Worm (Caenorhabditis elegans) whole organism, dauer: ENCODE measurements around the gene npr-15.

Experiments
- unc-62 ChIP-seq: sonication (generic microtip); optimal IDR thresholded peaks from 2 replicates; lab custom pipeline; 2017; ENCODE audit warnings: missing biosample characterization, missing genetic modification reagents, missing genetic modification characterization

The npr-15 gene

DNA sequence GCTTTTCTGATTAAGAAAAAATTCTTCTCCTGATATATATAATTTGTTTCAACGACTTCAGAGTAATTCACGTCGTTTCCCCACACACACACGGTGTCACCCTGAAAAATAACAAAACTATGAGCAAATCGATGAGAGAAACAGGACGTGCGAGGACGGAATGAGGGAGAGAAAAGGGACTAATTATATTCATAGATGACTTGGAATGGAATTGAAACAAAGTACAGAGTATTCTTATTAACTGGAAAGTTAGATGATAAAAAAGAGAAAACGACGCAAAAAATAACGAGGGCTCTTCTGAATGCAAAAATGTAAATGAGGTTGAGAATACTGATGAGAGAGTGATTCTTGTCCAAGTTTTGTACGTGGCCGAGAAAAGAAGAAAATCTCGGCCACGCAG lies 24.1 kb downstream of the npr-15 start, which contains the start of gene C46F11.6:
C46F11.6 (minus strand) TSS at position 101 of the 400 bp plus-strand sequence.
- no peak for TF ChIP-seq unc-62 (GFP tag; lab: Kevin White, UChicago)

DNA sequence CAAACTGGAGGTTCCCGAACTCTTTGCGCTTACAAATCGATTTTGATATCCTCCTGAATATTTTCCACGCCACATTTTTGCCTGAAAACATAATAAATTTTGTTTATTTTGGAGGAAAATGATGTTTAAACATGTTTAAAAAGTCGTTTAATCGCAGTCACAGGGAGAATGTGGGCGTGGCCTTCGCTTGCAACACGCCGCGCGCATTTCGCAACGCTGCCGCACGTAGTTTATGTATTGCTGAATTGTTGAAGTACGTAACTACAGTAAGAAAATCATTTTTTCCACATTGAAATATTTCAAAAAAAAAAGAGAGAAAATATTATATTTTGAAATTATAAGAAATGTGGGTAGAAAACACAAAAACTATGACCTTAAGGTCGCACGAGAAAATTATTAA lies 30.2 kb downstream of the npr-15 start, which contains the start of gene C46F11.4:
C46F11.4 (minus strand) TSS at position 81 of the 400 bp plus-strand sequence.
- TF ChIP-seq unc-62 (GFP tag; lab: Kevin White, UChicago) = no peak

DNA sequence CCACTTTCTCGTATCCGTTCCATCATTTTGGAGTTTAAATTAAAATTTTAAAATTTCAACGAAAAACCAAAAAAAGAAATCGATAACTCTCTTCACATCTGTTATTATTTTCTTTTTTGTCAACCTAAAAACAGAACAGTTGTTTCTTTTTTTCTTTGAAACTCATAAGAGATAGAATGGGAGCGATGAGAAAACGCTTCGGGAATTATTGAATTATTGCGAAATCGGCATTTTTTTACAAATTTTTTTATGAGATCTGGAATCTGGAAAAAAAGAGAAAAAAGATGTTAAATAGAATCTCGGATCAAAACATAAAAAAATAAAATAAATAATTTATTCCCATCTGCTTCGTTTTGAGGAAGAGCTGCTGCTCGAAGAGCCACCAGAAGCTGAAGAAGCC lies 37.0 kb downstream of the npr-15 start, which contains the start of gene C46F11.5:
C46F11.5 (minus strand) TSS at position 128 of the 400 bp plus-strand sequence.
- no peak for TF ChIP-seq unc-62 (GFP tag; lab: Kevin White, UChicago)

DNA sequence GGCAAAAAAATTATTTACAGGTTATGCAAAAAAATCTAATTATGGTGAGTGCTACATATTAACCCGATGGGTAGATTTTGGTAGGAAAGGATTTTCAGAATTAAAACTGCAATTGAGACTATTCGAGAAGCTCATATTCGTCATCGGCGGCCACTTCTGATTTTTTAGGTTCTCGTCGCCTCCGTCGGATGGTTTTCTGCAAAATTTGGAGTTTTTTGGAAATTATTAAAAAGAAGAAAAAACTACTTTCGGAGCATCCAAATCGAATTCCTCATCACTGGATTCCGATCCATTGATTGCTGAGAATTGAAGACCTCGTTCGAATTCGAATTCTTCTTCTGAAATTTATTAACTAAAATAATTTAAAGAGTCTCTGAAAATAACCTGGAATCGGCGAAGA lies 41.5 kb downstream of the npr-15 start:
- no peak for TF ChIP-seq unc-62 (GFP tag; lab: Kevin White, UChicago)

DNA sequence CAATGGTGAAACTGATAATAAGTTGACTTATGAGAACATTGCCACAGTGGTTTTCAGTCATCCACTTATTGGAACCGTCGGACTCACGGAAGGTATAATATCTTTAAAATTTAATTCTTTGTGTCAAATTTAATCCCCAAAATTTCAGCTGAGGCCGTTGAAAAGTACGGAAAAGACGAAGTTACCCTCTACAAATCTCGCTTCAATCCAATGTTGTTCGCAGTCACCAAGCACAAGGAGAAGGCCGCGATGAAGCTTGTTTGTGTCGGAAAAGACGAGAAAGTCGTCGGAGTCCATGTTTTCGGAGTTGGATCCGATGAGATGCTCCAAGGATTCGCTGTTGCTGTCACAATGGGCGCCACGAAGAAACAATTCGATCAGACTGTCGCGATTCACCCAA lies 42.0 kb downstream of the npr-15 start:
- TF ChIP-seq unc-62 (GFP tag; lab: Kevin White, UChicago) = no peak

DNA sequence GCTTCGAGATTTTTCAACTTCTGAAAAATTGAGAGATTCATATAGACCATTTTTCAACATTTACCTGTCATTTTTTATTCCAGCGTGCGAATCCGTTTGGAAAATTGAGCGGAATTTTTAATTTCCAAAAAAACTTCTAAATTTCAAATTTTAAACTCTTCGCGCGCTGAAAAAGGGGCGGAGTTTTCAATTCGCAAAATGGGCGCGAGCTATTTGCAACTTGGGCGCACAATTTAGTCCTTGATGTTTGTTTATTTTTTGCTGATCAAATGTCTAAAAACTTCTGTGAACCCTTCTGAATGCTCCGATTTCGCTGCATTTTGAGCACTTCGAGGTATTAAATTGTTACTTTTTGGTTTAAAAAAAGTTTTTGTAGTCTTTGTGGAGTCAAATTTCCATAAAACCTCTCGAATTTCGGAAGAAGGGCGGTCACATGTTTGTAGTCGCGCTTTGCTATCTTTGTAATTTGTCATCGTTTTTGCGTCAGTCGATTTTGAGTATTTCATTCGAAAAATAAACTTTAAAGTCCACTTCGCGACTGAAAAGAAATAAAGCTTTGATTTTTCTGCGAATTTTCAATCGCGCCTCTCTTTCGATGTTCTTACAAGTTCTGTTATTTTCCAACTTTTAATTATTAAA lies 43.7 kb downstream of the npr-15 start, which contains the start of the genes madf-8 and gsr-1:
madf-8 (minus strand) TSS at position 156 of the 639 bp plus-strand sequence.
gsr-1 (plus strand) TSS at position 231 of the 639 bp plus-strand sequence.
- TF ChIP-seq unc-62 (GFP tag; lab: Kevin White, UChicago) = no peak

DNA sequence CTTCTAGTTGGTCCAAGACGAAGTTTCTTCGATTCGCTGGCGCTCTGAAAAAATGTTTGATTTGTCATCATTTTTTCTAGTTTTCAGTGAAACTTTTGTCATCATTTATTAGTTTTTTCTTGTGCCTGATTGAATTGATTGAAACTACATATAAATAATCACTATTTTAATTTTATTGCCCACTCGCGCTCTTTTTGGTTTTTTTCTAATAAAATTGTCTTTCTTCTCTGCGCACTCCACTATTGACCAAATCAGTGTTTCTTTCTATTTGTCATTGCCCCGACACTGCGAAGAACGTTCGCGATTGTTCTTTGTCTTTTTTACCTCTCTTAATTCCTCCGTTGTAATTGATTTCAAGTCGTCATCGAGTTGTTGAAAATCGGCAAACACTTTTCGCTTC lies 44.2 kb downstream of the npr-15 start:
- TF ChIP-seq unc-62 (GFP tag; lab: Kevin White, UChicago) = no peak

DNA sequence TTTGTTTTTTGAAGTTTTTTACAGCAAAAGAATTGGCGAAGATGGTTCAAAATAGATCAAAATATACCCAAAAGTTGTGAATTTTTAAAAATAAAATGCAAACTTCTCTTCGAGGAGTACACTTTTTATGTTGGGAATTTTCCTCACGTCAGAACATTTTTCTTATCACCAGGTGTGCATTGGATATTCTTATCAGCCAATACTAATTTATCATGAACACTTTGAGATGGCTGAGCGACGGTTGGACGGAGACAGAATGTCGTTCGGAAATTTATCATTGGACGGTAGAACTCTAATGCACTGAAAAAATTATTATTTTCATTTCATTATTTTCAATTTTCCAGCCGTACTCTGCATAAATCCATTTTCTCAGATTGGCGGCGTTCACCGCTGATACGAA lies 45.2 kb downstream of the npr-15 start:
- no peak for TF ChIP-seq unc-62 (GFP tag; lab: Kevin White, UChicago)

DNA sequence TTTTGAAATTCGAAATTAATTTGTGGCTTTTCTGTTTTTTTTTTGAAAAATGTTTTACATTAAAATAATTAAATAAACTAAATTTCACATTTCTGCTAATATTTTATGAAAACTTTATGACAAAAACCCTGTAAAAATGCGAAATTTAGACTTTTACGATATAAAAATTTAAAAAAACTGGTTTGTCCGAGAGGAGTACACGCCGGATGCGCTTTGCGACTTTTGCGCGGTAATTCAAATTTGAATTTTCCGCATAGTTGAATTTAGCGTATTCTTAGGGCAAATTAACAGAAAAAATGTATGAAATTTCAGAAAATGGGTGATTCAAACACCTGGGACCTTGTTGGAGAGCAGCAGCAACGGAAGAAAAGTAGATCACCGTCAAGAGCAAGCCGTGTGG lies 50.4 kb downstream of the npr-15 start, which contains the start of gene unc-93:
unc-93 (plus strand) TSS at position 301 of the 400 bp plus-strand sequence.
- TF ChIP-seq unc-62 (GFP tag; lab: Kevin White, UChicago) = no peak

DNA sequence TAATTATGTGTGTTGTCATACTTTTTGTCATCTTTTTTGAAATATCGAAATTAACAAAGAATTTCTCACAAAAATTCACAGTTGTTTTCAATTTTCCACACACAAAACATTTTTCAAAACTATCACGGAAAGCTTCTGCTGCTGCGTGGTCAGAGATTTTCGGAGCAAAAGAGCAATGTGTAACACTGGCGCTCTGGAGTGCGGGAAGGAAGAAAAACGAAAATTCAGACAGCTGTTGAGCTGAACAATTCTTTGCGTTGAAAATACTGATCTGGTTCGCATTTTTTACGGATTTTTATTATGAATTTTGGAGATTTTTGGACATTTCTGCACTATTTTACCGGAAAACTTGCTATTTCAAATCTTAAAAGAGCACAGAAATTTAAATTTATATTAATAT lies 50.9 kb downstream of the npr-15 start:
- no peak for TF ChIP-seq unc-62 (GFP tag; lab: Kevin White, UChicago)

DNA sequence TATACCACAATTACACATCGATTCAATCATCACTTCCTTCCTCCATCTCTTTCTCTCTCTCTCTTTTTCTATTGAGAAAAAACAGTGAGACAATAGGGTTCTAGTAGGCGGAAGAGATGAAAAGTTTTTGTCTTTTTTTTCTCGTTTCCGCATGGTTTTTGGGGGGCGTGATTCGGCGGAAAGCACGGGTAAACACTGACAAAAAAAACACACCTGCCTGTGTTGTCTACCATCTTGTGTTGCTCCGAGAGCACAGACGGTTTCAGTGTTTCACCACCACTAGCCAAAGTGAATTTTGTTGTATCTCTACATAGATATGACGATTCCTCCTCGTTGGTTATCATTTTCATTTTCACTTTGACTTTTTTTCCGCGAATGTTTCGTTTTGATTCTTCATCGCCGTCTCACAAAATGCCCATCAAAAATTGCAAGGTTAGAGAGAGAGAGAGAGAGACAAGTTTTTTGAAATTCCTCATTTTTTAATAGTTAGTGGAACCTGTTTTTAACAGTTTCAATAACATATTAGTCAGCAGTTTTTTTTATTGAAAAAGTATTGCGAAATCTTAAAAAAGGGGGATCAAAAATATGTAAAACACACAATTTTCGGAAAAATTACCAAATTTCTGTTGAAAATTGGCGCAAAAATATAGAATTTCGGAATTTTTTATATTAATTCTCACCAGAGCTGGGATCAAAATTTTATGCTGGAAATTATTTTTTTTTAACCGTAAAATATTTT lies 57.1 kb downstream of the npr-15 start:
- TF ChIP-seq unc-62 (GFP tag; lab: Kevin White, UChicago) = no peak

DNA sequence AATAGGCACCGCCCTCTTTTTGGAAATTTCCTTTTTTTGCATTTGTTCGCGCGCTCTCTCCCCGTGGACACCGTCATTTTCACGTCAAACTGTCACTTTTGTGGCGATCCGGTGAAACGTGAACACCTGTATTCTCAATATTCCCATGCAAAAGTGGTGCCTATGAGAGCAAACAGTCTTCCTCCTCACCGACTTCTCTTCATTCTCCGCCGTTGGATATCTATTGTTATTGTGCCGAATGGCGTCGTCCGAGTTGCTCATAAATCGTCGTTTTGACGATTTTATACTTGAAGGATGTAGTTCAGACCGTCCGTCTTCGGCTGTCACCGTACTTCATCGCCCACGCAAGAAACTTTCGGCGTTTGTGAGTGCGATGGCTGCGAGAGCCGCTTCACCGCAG lies 58.6 kb downstream of the npr-15 start, which contains the start of gene rilp-1:
rilp-1 (plus strand) TSS at position 301 of the 400 bp plus-strand sequence.
- no peak for TF ChIP-seq unc-62 (GFP tag; lab: Kevin White, UChicago)

DNA sequence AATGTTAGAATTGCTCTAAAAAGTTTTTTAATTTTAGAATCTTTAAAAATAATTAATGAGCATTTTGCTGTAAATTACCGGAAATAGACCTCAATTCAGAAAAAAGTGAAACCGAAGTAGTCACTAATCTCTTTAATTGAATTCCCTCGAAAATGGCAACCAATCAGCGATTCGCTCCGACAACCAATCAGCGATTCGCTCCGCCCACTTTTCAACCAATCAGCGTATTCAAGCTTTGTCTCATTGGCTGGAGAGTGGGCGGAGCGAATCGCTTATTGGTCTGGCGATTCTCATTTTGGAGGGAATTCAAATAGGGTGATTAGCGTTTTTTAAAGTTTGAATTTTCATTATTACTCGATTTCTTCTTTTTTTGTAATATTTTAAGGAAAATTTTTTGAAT lies 59.6 kb downstream of the npr-15 start:
- TF ChIP-seq unc-62 (GFP tag; lab: Kevin White, UChicago) = no peak

DNA sequence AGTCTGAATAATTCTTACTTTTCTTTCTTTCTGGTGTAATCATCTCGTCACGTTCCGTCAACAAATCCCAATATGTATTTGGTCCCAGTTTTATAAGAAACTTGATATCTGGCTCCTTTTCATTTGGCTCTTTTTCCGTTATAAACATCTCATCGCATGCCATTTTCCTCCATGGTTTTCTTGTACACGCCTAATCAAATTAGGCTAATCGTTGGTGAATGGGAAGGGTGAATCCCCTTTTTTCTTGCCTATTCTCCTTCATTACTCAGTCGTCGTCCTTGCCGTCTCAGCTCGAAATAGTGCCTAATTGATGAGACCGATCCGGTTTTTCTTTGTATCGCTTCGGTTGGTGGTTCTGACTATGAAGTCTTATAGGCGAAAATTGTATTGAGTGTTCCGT lies 60.3 kb downstream of the npr-15 start:
- no peak for TF ChIP-seq unc-62 (GFP tag; lab: Kevin White, UChicago)
